Fruit fly (Drosophila melanogaster) whole organism, prepupa: Measurements from ENCODE around the gene Cisd2.

Experiments used
- Blimp-1 ChIP-seq: fragments of 200-800 bp; sonication (Bioruptor generic); optimal IDR thresholded peaks from 3 replicates; lab custom pipeline; 2017; ENCODE audit warnings: missing biosample characterization, missing genetic modification characterization, mild to moderate bottlenecking, moderate library complexity, missing genetic modification reagents
- CG10631 ChIP-seq: fragments of 200-800 bp; sonication (Bioruptor generic); optimal IDR thresholded peaks from 2 replicates; lab custom pipeline; 2016; ENCODE audit warnings: missing biosample characterization, missing genetic modification characterization
- CG10669 ChIP-seq: fragments of 200-800 bp; sonication (Bioruptor generic); optimal IDR thresholded peaks from 3 replicates; lab custom pipeline; 2018; ENCODE audit warnings: missing biosample characterization, mild to moderate bottlenecking, missing genetic modification characterization, moderate library complexity
- CG11294 ChIP-seq: fragments of 200-800 bp; sonication (Bioruptor generic); IDR thresholded peaks from 2 replicates; pipeline ENCODE4 v1.3.6; 2022; ENCODE audit warnings: missing biosample characterization, missing genetic modification characterization
- CG11902 ChIP-seq: fragments of 200-800 bp; sonication (Bioruptor generic); optimal IDR thresholded peaks from 3 replicates; lab custom pipeline; 2016; ENCODE audit warnings: missing biosample characterization, missing genetic modification characterization
- CG3032 ChIP-seq: fragments of 200-800 bp; optimal IDR thresholded peaks from 2 replicates; lab custom pipeline; 2019; ENCODE audit warnings: missing biosample characterization, mild to moderate bottlenecking, missing genetic modification characterization, moderate library complexity
- CG31627 ChIP-seq: fragments of 200-800 bp; sonication (Bioruptor generic); optimal IDR thresholded peaks from 3 replicates; lab custom pipeline; 2016; ENCODE audit warnings: missing biosample characterization, missing genetic modification characterization
- CG34406 ChIP-seq: fragments of 200-800 bp; sonication (Bioruptor generic); optimal IDR thresholded peaks from 3 replicates; lab custom pipeline; 2016; ENCODE audit warnings: missing biosample characterization, missing genetic modification characterization
- CG3919 ChIP-seq: fragments of 200-800 bp; sonication (Bioruptor generic); optimal IDR thresholded peaks from 3 replicates; lab custom pipeline; 2016; ENCODE audit warnings: missing biosample characterization, missing genetic modification characterization
- CG4318 ChIP-seq: fragments of 200-800 bp; sonication (Bioruptor generic); optimal IDR thresholded peaks from 3 replicates; lab custom pipeline; 2017; ENCODE audit warnings: missing biosample characterization, mild to moderate bottlenecking, missing genetic modification characterization
- CG6163 ChIP-seq: fragments of 200-800 bp; sonication (Bioruptor generic); IDR thresholded peaks from 3 replicates; pipeline ENCODE4 v1.3.6; 2022; ENCODE audit warnings: missing biosample characterization, missing genetic modification characterization
- CG6276 ChIP-seq: fragments of 200-800 bp; sonication (Bioruptor generic); optimal IDR thresholded peaks from 2 replicates; lab custom pipeline; 2017; ENCODE audit warnings: missing biosample characterization, mild to moderate bottlenecking, missing genetic modification characterization
- CG6808 ChIP-seq: fragments of 200-800 bp; sonication (Bioruptor generic); optimal IDR thresholded peaks from 3 replicates; lab custom pipeline; 2017; ENCODE audit warnings: missing biosample characterization, missing genetic modification characterization, mild to moderate bottlenecking, moderate library complexity, missing genetic modification reagents
- CG6854 ChIP-seq: fragments of 200-800 bp; sonication (Bioruptor generic); optimal IDR thresholded peaks from 2 replicates; lab custom pipeline; 2017; ENCODE audit warnings: missing biosample characterization, mild to moderate bottlenecking, missing genetic modification characterization
- CG8319 ChIP-seq: fragments of 200-800 bp; sonication (Bioruptor generic); optimal IDR thresholded peaks from 3 replicates; lab custom pipeline; 2016; ENCODE audit warnings: missing biosample characterization, missing genetic modification characterization
- Eip75B ChIP-seq: fragments of 200-800 bp; sonication (Bioruptor generic); optimal IDR thresholded peaks from 3 replicates; lab custom pipeline; 2016; ENCODE audit warnings: missing biosample characterization, missing genetic modification characterization
- Eip78C ChIP-seq: fragments of 200-800 bp; sonication (Bioruptor generic); peaks from one replicate; lab custom pipeline; 2016; ENCODE audit warnings: missing biosample characterization, missing genetic modification characterization
- Eip93F ChIP-seq: fragments of 200-800 bp; sonication (Bioruptor generic); optimal IDR thresholded peaks from 2 replicates; lab custom pipeline; 2016; ENCODE audit warnings: missing biosample characterization, mild to moderate bottlenecking, missing genetic modification characterization
- Ets21C ChIP-seq: fragments of 200-800 bp; sonication (Bioruptor generic); optimal IDR thresholded peaks from 3 replicates; lab custom pipeline; 2016; ENCODE audit warnings: missing biosample characterization, missing genetic modification characterization
- Ets96B ChIP-seq: fragments of 200-800 bp; optimal IDR thresholded peaks from 2 replicates; lab custom pipeline; 2019; ENCODE audit warnings: missing biosample characterization, mild to moderate bottlenecking, missing genetic modification characterization, moderate library complexity
- Gug ChIP-seq: fragments of 200-800 bp; sonication (Bioruptor generic); IDR thresholded peaks from 2 replicates; pipeline ENCODE4 v1.3.6; 2022; ENCODE audit warnings: missing biosample characterization, missing genetic modification characterization
- Hr38 ChIP-seq: sonication (Bioruptor generic); optimal IDR thresholded peaks from 2 replicates; lab custom pipeline; 2016; ENCODE audit warnings: missing biosample characterization, missing genetic modification characterization
- Hr39 ChIP-seq: fragments of 200-800 bp; sonication (Bioruptor generic); optimal IDR thresholded peaks from 2 replicates; lab custom pipeline; 2016; ENCODE audit warnings: missing biosample characterization, missing genetic modification characterization
- Hr4 ChIP-seq: fragments of 200-800 bp; sonication (Bioruptor generic); optimal IDR thresholded peaks from 3 replicates; lab custom pipeline; 2016; ENCODE audit warnings: missing biosample characterization, missing genetic modification characterization
- Lpt ChIP-seq: fragments of 200-800 bp; sonication (Bioruptor generic); optimal IDR thresholded peaks from 3 replicates; lab custom pipeline; 2016; ENCODE audit warnings: missing biosample characterization, missing genetic modification characterization
- Met ChIP-seq: fragments of 200-800 bp; sonication (Bioruptor generic); optimal IDR thresholded peaks from 3 replicates; lab custom pipeline; 2016; ENCODE audit warnings: missing biosample characterization, missing genetic modification characterization
- OdsH ChIP-seq: fragments of 200-800 bp; sonication (Bioruptor generic); optimal IDR thresholded peaks from 3 replicates; lab custom pipeline; 2016; ENCODE audit warnings: missing biosample characterization, missing genetic modification characterization
- Smox ChIP-seq: fragments of 200-800 bp; sonication (Bioruptor generic); optimal IDR thresholded peaks from 3 replicates; lab custom pipeline; 2016; ENCODE audit warnings: missing biosample characterization, missing genetic modification characterization
- Sox102F ChIP-seq: fragments of 200-800 bp; sonication (Bioruptor generic); optimal IDR thresholded peaks from 2 replicates; lab custom pipeline; 2016; ENCODE audit warnings: missing biosample characterization, mild to moderate bottlenecking, missing genetic modification characterization
- Sox14 ChIP-seq: fragments of 200-800 bp; sonication (Bioruptor generic); optimal IDR thresholded peaks from 3 replicates; lab custom pipeline; 2016; ENCODE audit warnings: missing biosample characterization, missing genetic modification characterization
- Sox15 ChIP-seq: fragments of 200-800 bp; sonication (Bioruptor generic); optimal IDR thresholded peaks from 3 replicates; lab custom pipeline; 2016; ENCODE audit warnings: missing biosample characterization, missing genetic modification characterization
- achi ChIP-seq: fragments of 200-800 bp; sonication (Bioruptor generic); optimal IDR thresholded peaks from 3 replicates; lab custom pipeline; 2016; ENCODE audit warnings: missing biosample characterization, missing genetic modification characterization
- acj6 ChIP-seq: fragments of 200-800 bp; sonication (Bioruptor generic); optimal IDR thresholded peaks from 3 replicates; lab custom pipeline; 2016; ENCODE audit warnings: missing biosample characterization, missing genetic modification characterization
- cyc ChIP-seq: fragments of 200-800 bp; sonication (Bioruptor generic); optimal IDR thresholded peaks from 3 replicates; lab custom pipeline; 2016; ENCODE audit warnings: missing biosample characterization, missing genetic modification characterization
- dac ChIP-seq: fragments of 200-800 bp; sonication (Bioruptor generic); optimal IDR thresholded peaks from 2 replicates; lab custom pipeline; 2017; ENCODE audit warnings: missing biosample characterization, mild to moderate bottlenecking, missing genetic modification characterization
- dsx ChIP-seq: fragments of 200-800 bp; optimal IDR thresholded peaks from 3 replicates; lab custom pipeline; 2019; ENCODE audit warnings: missing biosample characterization, mild to moderate bottlenecking, missing genetic modification characterization, moderate library complexity; ENCODE audit not compliant: poor library complexity, severe bottlenecking
- eg ChIP-seq: fragments of 200-800 bp; sonication (Bioruptor generic); IDR thresholded peaks from 3 replicates; pipeline ENCODE4 v1.3.6; 2022; ENCODE audit warnings: missing biosample characterization, missing genetic modification characterization
- esn ChIP-seq: fragments of 200-800 bp; sonication (Bioruptor generic); optimal IDR thresholded peaks from 2 replicates; lab custom pipeline; 2016; ENCODE audit warnings: missing biosample characterization, mild to moderate bottlenecking, missing genetic modification characterization, moderate library complexity
- fd59A ChIP-seq: fragments of 200-800 bp; sonication (Bioruptor generic); optimal IDR thresholded peaks from 2 replicates; lab custom pipeline; 2017; ENCODE audit warnings: missing biosample characterization, mild to moderate bottlenecking, missing genetic modification characterization, missing genetic modification reagents
- fd85E ChIP-seq: fragments of 200-800 bp; sonication (Bioruptor generic); optimal IDR thresholded peaks from 3 replicates; lab custom pipeline; 2016; ENCODE audit warnings: missing biosample characterization, missing genetic modification characterization
- fkh ChIP-seq: fragments of 200-800 bp; sonication (Bioruptor generic); optimal IDR thresholded peaks from 3 replicates; lab custom pipeline; 2017; ENCODE audit warnings: missing biosample characterization, mild to moderate bottlenecking, missing genetic modification characterization, moderate library complexity
- lz ChIP-seq: fragments of 200-800 bp; sonication (Bioruptor generic); optimal IDR thresholded peaks from 3 replicates; lab custom pipeline; 2016; ENCODE audit warnings: missing biosample characterization, missing genetic modification characterization
- net ChIP-seq: fragments of 200-800 bp; sonication (Bioruptor generic); optimal IDR thresholded peaks from 3 replicates; lab custom pipeline; 2016; ENCODE audit warnings: missing biosample characterization, missing genetic modification characterization
- spab ChIP-seq: fragments of 200-800 bp; sonication (Bioruptor generic); optimal IDR thresholded peaks from 2 replicates; lab custom pipeline; 2017; ENCODE audit warnings: missing biosample characterization, mild to moderate bottlenecking, missing genetic modification characterization, missing genetic modification reagents
- ss ChIP-seq, 2 experiments: fragments of 200-800 bp; sonication (Bioruptor generic); optimal IDR thresholded peaks; 2 replicates in 1 of 2; 3 replicates in 1 of 2; lab custom pipeline; 2017 to 2018; ENCODE audit warnings: mild to moderate bottlenecking in 2 of 2, missing biosample characterization in 2 of 2, missing genetic modification characterization in 2 of 2, moderate library complexity in 1 of 2
- svp ChIP-seq: fragments of 200-800 bp; sonication (Bioruptor generic); peaks from one replicate; lab custom pipeline; 2016; ENCODE audit warnings: missing biosample characterization, missing genetic modification characterization
- topi ChIP-seq: fragments of 200-800 bp; sonication (Bioruptor generic); optimal IDR thresholded peaks from 3 replicates; lab custom pipeline; 2016; ENCODE audit warnings: missing biosample characterization, missing genetic modification characterization
- vri ChIP-seq: fragments of 200-800 bp; sonication (Bioruptor generic); optimal IDR thresholded peaks from 3 replicates; lab custom pipeline; 2016; ENCODE audit warnings: missing biosample characterization, mild to moderate bottlenecking, missing genetic modification characterization

The Cisd2 gene

DNA sequence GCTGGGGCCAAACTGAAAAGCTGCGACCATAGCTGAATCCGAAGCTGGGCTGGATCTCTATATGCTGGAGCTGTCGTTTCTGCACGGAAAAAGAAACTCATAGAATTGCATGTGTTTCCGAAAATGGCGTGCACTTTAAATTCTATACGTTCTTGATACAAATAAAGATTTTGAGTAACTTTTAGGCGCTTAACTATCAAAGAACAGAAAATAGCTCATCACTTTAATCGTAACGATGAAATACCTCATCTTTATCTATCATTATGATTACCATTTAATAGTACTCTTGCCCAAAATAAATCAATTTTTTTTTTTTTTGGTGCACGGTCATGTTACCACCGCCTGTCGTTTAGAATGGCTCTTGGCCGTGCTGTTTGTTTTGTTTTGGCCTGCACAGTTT lies 11.5 kb downstream of the Cisd2 start (continued):
- peak; percentile 44 for TF ChIP-seq CG3919 (GFP tag; lab: Kevin White, UChicago)
- no peak for TF ChIP-seq spab
- no peak for TF ChIP-seq fd85E
- TF ChIP-seq CG10631 (GFP tag; lab: Kevin White, UChicago): peak; percentile 41
- peak; percentile 11 for TF ChIP-seq OdsH (GFP tag; lab: Kevin White, UChicago)

DNA sequence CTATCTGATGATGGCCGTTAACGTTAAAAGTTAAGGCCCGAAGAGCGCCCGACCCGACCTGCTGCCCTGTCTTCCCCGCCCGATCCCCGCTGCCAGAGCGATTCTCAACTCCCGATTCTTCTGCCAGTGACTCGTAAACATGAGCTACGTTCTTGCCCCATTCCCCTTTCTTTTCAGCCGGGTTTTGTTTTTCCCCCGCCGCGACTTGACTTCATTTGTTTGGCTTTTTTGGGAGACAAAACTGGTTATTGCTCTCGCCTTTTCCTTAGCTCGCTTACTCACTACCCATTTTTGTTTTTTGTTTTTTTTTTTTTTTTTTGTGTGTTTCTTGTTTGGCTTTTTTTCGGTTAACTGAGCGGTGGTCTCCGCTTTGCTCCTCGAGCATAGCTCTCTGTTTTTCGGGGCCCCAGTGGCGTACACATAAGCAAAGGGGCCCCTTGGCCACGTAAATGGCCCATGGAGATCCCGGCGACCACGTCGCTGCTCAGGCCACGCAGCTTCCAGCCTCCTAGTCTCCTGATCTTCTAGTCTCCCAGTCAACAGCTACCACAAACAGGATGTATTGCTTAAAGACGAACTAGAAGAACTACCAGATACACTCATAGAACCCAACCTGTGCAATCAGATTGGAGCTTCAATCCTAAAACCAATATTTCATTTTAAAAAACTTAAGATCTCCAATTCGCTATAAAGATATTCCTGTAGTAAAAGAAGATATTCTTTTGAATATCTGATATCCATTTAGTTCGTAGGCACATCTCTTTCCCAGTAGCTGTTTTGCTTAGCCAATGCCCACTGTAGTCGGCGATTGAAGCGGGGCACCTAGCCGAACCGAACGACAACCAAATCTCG lies 12.5 kb downstream of the Cisd2 start:
- TF ChIP-seq Gug (GFP tag; lab: Robert Waterston, UW): peak; percentile 61
- peak; percentile 63 for TF ChIP-seq spab
- TF ChIP-seq CG6808 (GFP tag; lab: Kevin White, UChicago): peak; percentile 75
- TF ChIP-seq CG10669 (GFP tag; lab: Kevin White, UChicago): peak; percentile 62
- TF ChIP-seq ss (GFP tag; optimal IDR thresholded peaks at IDR 0.05; lab: Kevin White, UChicago): peak; percentile 82 to 83
- TF ChIP-seq esn (GFP tag; lab: Kevin White, UChicago): peak; percentile 39
- peak; percentile 87 for TF ChIP-seq CG4318 (GFP tag; lab: Kevin White, UChicago)
- no peak for TF ChIP-seq fd85E
- peak; percentile 59 for TF ChIP-seq CG34406 (GFP tag; lab: Kevin White, UChicago)
- peak; percentile 56 for TF ChIP-seq vri (GFP tag; lab: Kevin White, UChicago)
- peak; percentile 77 for TF ChIP-seq fd59A (GFP tag; lab: Kevin White, UChicago)
- peak; percentile 23 for TF ChIP-seq cyc (GFP tag; lab: Kevin White, UChicago)
- peak; percentile 85 for TF ChIP-seq CG6163 (GFP tag; lab: Robert Waterston, UW)
- peak; percentile 67 for TF ChIP-seq acj6
- peak; percentile 72 for TF ChIP-seq dsx (GFP tag; lab: Kevin White, UChicago)
- peak; percentile 79 for TF ChIP-seq dac (GFP tag; lab: Kevin White, UChicago)
- peak; percentile 33 for TF ChIP-seq Blimp-1
- TF ChIP-seq CG6276: peak; percentile 87
- peak; percentile 24 for TF ChIP-seq CG31627 (GFP tag; lab: Kevin White, UChicago)
- peak; percentile 93 for TF ChIP-seq eg (GFP tag; lab: Robert Waterston, UW)
- TF ChIP-seq CG3032 (tag; lab: Kevin White, UChicago): peak; percentile 60
- peak; percentile 56 for TF ChIP-seq Sox14 (GFP tag; lab: Kevin White, UChicago)
- no peak for TF ChIP-seq CG11902 (GFP tag; lab: Kevin White, UChicago)
- TF ChIP-seq Hr39: peak; percentile 4
- peak; percentile 82 for TF ChIP-seq Eip78C
- TF ChIP-seq Ets21C (GFP tag; lab: Kevin White, UChicago): no peak
- TF ChIP-seq Sox102F (GFP tag; lab: Kevin White, UChicago): peak; percentile 69
- TF ChIP-seq fkh: peak; percentile 15
- peak; percentile 48 for TF ChIP-seq Sox15 (GFP tag; lab: Kevin White, UChicago)
- TF ChIP-seq Met: peak; percentile 43
- TF ChIP-seq lz (GFP tag; lab: Kevin White, UChicago): peak; percentile 32
- TF ChIP-seq Lpt (GFP tag; lab: Kevin White, UChicago): peak; percentile 71
- no peak for TF ChIP-seq Eip93F (GFP tag; lab: Kevin White, UChicago)
- peak; percentile 91 for TF ChIP-seq Hr4
- TF ChIP-seq Ets96B (tag; lab: Kevin White, UChicago): peak; percentile 67
- peak; percentile 43 for TF ChIP-seq topi
- peak; percentile 90 for TF ChIP-seq CG6854 (GFP tag; lab: Kevin White, UChicago)
- peak; percentile 65 for TF ChIP-seq Eip75B (GFP tag; lab: Kevin White, UChicago)
- peak; percentile 72 for TF ChIP-seq svp
- peak; percentile 75 for TF ChIP-seq OdsH (GFP tag; lab: Kevin White, UChicago)
- peak; percentile 71; the same call in 1 of the 2 replicates for TF ChIP-seq CG11294 (GFP tag; lab: Robert Waterston, UW)
- TF ChIP-seq net (GFP tag; lab: Kevin White, UChicago): peak; percentile 74
- TF ChIP-seq Hr38: peak; percentile 14
- no peak for TF ChIP-seq Smox (GFP tag; lab: Kevin White, UChicago)
- peak; percentile 1 for TF ChIP-seq CG8319 (GFP tag; lab: Kevin White, UChicago)
- TF ChIP-seq achi: peak; percentile 53
